Worm (Caenorhabditis elegans): Measurements from ENCODE around the gene fbxa-190.
A peak's percentile ranks its signal among the peaks of the same experiment; 100 is the strongest.

Gene fbxa-190

ce11 chrX:1393891-1394290 lies 22.1 kb downstream of the fbxa-190 start, which contains the start of gene F56C3.9:
Gene F56C3.9 (minus strand): TSS chrX:1393991.
- TF ChIP-seq lim-7 (GFP tag; IDR thresholded peaks at IDR 0.05) (no peak), ceh-62 (tag; optimal IDR thresholded peaks at IDR 0.05) (no peak), egl-43 (GFP tag; IDR thresholded peaks at IDR 0.05) (no peak), hlh-11 (tag; optimal IDR thresholded peaks at IDR 0.05) (no peak), nhr-102 (tag; optimal IDR thresholded peaks at IDR 0.05) (no peak), F26F4.8 (GFP tag; conservative IDR thresholded peaks at IDR 0.05) (no peak), nhr-42 (GFP tag; IDR thresholded peaks at IDR 0.05) (no peak)

DNA sequence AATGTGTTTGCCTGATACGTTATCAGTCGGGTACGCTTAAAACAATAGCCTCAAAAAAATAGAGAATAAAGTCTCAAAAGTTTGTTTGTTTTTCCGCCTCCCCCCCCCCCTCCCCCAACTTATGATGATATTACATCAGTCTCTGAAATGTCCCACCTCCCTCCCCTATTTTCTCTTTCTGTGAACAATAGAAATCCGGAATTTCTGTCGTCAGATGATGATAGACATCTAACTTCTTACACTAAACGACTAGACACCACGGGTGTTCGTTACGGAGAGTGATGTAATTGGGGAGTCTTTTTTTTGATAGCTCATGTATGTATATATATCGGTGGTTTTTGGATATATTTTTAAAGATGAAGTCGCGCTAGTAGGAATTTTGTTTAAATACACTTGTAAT lies 22.6 kb downstream of the fbxa-190 start:
- TF ChIP-seq hlh-30 (tag; optimal IDR thresholded peaks at IDR 0.05; ENCODE audit: insufficient read depth) = peak; percentile 32
- TF ChIP-seq lsy-2 (tag; optimal IDR thresholded peaks at IDR 0.05) = no peak
- TF ChIP-seq php-3 (GFP tag; IDR thresholded peaks at IDR 0.05) = no peak
- no peak for TF ChIP-seq F37D6.2 (tag; optimal IDR thresholded peaks at IDR 0.05)
- no peak for TF ChIP-seq arid-1 (GFP tag; conservative IDR thresholded peaks at IDR 0.05)
- no peak for TF ChIP-seq nhr-237 (tag; optimal IDR thresholded peaks at IDR 0.05)
- TF ChIP-seq hlh-11 (tag; optimal IDR thresholded peaks at IDR 0.05) = peak; percentile 0
- no peak for TF ChIP-seq unc-130 (GFP tag; optimal IDR thresholded peaks at IDR 0.05)
- peak; percentile 86 for TF ChIP-seq ztf-7 (tag; optimal IDR thresholded peaks at IDR 0.05)
- TF ChIP-seq nhr-28 (tag; optimal IDR thresholded peaks at IDR 0.05) = no peak
- no peak for TF ChIP-seq Y48G9A.11 (GFP tag; IDR thresholded peaks at IDR 0.05)
- TF ChIP-seq zip-11 (GFP tag; IDR thresholded peaks at IDR 0.05) = peak; percentile 72; the same call in 1 of the 2 replicates

- peak; percentile 22 for TF ChIP-seq nhr-77 (tag; optimal IDR thresholded peaks at IDR 0.05)
- TF ChIP-seq lin-13 (GFP tag; optimal IDR thresholded peaks at IDR 0.05) = no peak
- no peak for TF ChIP-seq dmd-9 (GFP tag; IDR thresholded peaks at IDR 0.05)
- no peak for TF ChIP-seq dve-1 (tag; optimal IDR thresholded peaks at IDR 0.05; ENCODE audit: insufficient read depth)
- TF ChIP-seq arid-1 (GFP tag; conservative IDR thresholded peaks at IDR 0.05) = no peak
- no peak for TF ChIP-seq pha-4 (GFP tag; IDR thresholded peaks at IDR 0.05)
- no peak for TF ChIP-seq pha-4 (tag; optimal IDR thresholded peaks at IDR 0.05)
- peak in 1 of 2 experiments; percentile 26 for TF ChIP-seq lsy-2 (tag; optimal IDR thresholded peaks at IDR 0.05)
- no peak for TF ChIP-seq egl-43 (GFP tag; IDR thresholded peaks at IDR 0.05)
- TF ChIP-seq hif-1 (tag; optimal IDR thresholded peaks at IDR 0.05) = peak in 1 of 2 experiments; percentile 74
- TF ChIP-seq nhr-11 (tag; optimal IDR thresholded peaks at IDR 0.05) = peak; percentile 60
- TF ChIP-seq nhr-28 (tag; optimal IDR thresholded peaks at IDR 0.05) = peak; percentile 50
- TF ChIP-seq nhr-25 (tag; optimal IDR thresholded peaks at IDR 0.05; ENCODE audit: borderline replicate concordance, insufficient read depth) = no peak
- peak in 1 of 2 experiments; percentile 66 for TF ChIP-seq unc-62 (GFP tag; optimal IDR thresholded peaks at IDR 0.05 in 1 of 2)
- no peak for TF ChIP-seq unc-62 (tag; optimal IDR thresholded peaks at IDR 0.05)
- TF ChIP-seq ceh-28 (tag; optimal IDR thresholded peaks at IDR 0.05) = no peak
- no peak for TF ChIP-seq set-16 (GFP tag; IDR thresholded peaks at IDR 0.05)
- TF ChIP-seq skn-1 (tag; optimal IDR thresholded peaks at IDR 0.05) = no peak
- peak; percentile 49; the same call in 1 of the 2 replicates for TF ChIP-seq T26A8.4 (GFP tag; IDR thresholded peaks at IDR 0.05)
- peak; percentile 83 for TF ChIP-seq hlh-11 (tag; optimal IDR thresholded peaks at IDR 0.05)
- no peak for TF ChIP-seq ceh-44 (GFP tag; IDR thresholded peaks at IDR 0.05)
- no peak for TF ChIP-seq zag-1 (tag; optimal IDR thresholded peaks at IDR 0.05)
- no peak for TF ChIP-seq ceh-32 (tag; optimal IDR thresholded peaks at IDR 0.05; ENCODE audit: poor library complexity)
- peak; percentile 25 for TF ChIP-seq nhr-10 (tag; optimal IDR thresholded peaks at IDR 0.05)
- no peak for TF ChIP-seq lin-39 (tag; optimal IDR thresholded peaks at IDR 0.05)
- no peak for TF ChIP-seq F37D6.2 (tag; optimal IDR thresholded peaks at IDR 0.05)
- TF ChIP-seq ceh-20 (GFP tag; IDR thresholded peaks at IDR 0.05) = 0 out of 2 replicates have a peak, but pooled peaks have one; percentile 15
- TF ChIP-seq mdl-1 (tag; optimal IDR thresholded peaks at IDR 0.05) = peak in 1 of 2 experiments; percentile 49
- TF ChIP-seq mes-2 (tag; optimal IDR thresholded peaks at IDR 0.05; ENCODE audit: poor library complexity, severe bottlenecking) = no peak
- no peak for TF ChIP-seq daf-8 (GFP tag; IDR thresholded peaks at IDR 0.05)
- TF ChIP-seq nhr-111 (GFP tag; optimal IDR thresholded peaks at IDR 0.05) = no peak
- no peak for TF ChIP-seq R02D3.7 (tag; optimal IDR thresholded peaks at IDR 0.05)
- peak; percentile 60 for TF ChIP-seq dmd-6 (GFP tag; IDR thresholded peaks at IDR 0.05)
- TF ChIP-seq zip-2 (tag; optimal IDR thresholded peaks at IDR 0.05) = no peak
- no peak for TF ChIP-seq Y5F2A.4 (GFP tag; optimal IDR thresholded peaks at IDR 0.05)
- TF ChIP-seq nhr-48 (tag; optimal IDR thresholded peaks at IDR 0.05) = peak; percentile 69
These were observed 24.0 kb downstream of the fbxa-190 start for ce11 chrX:1395793-1396192.

Data from whole organism, L4 larva.